Fruit fly (Drosophila melanogaster) whole organism, wandering third instar larva: ENCODE measurements around the gene HP5.

Experiments
- CG32264 ChIP-seq: fragments of 200-800 bp; sonication (Bioruptor generic); optimal IDR thresholded peaks from 2 replicates; lab custom pipeline; 2016; ENCODE audit warnings: missing biosample characterization, missing genetic modification characterization
- CG9705 ChIP-seq: fragments of 200-800 bp; sonication (Bioruptor generic); optimal IDR thresholded peaks from 2 replicates; lab custom pipeline; 2018; ENCODE audit warnings: missing biosample characterization, mild to moderate bottlenecking, missing genetic modification characterization
- Hr78 ChIP-seq: fragments of >200 bp; optimal IDR thresholded peaks from 2 replicates; lab custom pipeline; 2017; ENCODE audit warnings: missing biosample characterization, missing genetic modification characterization
- Hr83 ChIP-seq: fragments of 200-300 bp; sonication (Bioruptor generic); optimal IDR thresholded peaks from 2 replicates; lab custom pipeline; 2016; ENCODE audit warnings: missing biosample characterization, mild to moderate bottlenecking, missing genetic modification characterization, moderate library complexity; ENCODE audit not compliant: poor library complexity, severe bottlenecking
- N ChIP-seq: fragments of >200 bp; optimal IDR thresholded peaks from 2 replicates; lab custom pipeline; 2018; ENCODE audit warnings: missing biosample characterization, missing external identifiers, missing genetic modification characterization
- OdsH ChIP-seq: fragments of 200-800 bp; sonication (Bioruptor generic); optimal IDR thresholded peaks from 2 replicates; lab custom pipeline; 2016; ENCODE audit warnings: missing biosample characterization, mild to moderate bottlenecking, missing genetic modification characterization
- ey ChIP-seq: fragments of 200-800 bp; sonication (Bioruptor generic); optimal IDR thresholded peaks from 2 replicates; lab custom pipeline; 2016; ENCODE audit warnings: missing biosample characterization, missing genetic modification characterization
- lola ChIP-seq: fragments of >200 bp; optimal IDR thresholded peaks from 2 replicates; lab custom pipeline; 2017; ENCODE audit warnings: missing biosample characterization, missing genetic modification characterization
- psq ChIP-seq: fragments of 200-800 bp; sonication (Bioruptor generic); optimal IDR thresholded peaks from 3 replicates; lab custom pipeline; 2017; ENCODE audit warnings: missing biosample characterization, mild to moderate bottlenecking, missing genetic modification characterization, moderate library complexity
- usp ChIP-seq: fragments of >200 bp; optimal IDR thresholded peaks from 2 replicates; lab custom pipeline; 2017; ENCODE audit warnings: missing biosample characterization, missing genetic modification characterization

DNA sequence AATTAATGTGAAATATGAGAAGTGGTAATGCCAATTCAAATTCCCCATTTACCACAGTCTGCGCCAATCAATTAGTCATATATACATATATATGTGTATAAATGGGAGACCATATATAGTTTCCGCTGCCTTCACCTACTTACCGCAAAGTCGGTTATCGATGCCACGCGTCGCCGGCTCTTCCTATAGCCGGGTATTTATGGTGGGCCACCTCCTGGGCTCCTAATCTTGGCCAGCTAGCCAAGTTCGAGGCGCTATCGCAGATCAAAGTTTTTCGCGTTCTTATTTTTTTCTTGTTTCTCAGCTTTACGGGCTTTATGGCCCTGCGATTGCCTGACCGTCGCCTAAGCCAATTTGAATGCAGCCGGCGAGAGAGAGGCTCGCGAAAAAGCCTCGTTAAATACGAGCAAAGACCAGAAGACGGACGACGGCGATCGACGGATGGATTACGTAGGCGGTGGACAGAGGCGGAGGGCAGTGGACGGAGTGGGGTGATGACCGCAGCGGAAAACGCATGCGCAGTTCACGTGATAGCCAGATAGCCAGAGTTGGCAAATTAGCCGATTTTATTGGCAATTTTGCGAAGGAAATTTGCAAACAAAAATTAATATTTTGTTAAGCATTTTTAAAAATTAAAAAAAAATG, 33.7 kb upstream of the HP5 start:
- no peak for TF ChIP-seq Hr78 (GFP tag; lab: Kevin White, UChicago)
- TF ChIP-seq lola (GFP tag; lab: Kevin White, UChicago): no peak
- no peak for TF ChIP-seq Hr83 (GFP tag; lab: Kevin White, UChicago)
- TF ChIP-seq psq (GFP tag; lab: Kevin White, UChicago): no peak
- TF ChIP-seq CG9705 (GFP tag; lab: Kevin White, UChicago): no peak
- no peak for TF ChIP-seq OdsH
- no peak for TF ChIP-seq usp
- TF ChIP-seq N: no peak
- TF ChIP-seq CG32264 (GFP tag; lab: Kevin White, UChicago): no peak
- no peak for TF ChIP-seq ey (GFP tag; lab: Kevin White, UChicago)
